Worm (Caenorhabditis elegans): Measurements from ENCODE around the gene stau-1.

DNA sequence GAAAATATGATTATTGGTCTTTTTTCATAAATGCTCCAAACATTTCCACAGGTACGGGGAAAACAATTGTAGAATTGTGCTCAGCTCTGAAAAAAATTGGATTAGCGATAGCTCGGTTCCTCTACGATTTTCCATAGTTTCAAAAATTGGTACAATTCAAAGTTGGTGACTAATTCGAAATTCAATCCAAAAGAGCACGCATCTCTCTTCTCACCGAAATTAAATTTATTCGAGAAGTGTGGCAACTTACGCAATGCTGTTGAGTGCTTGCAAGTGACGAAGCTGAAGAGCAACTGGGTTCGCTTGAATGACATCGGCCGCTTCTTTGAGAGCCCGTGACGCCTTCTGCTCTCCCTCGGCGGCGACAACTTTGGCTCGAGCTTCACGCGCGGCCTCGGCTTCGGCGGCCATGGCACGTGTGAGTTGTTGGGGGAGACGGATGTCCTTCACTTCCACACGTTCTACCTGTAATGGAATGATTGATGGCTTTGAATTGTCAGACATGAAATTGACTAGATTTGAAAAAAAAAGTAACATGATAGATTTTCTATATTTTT lies 22.8 kb upstream of the stau-1 start:
- no peak for TF ChIP-seq nhr-90 (tag; optimal IDR thresholded peaks at IDR 0.05; ENCODE audit: poor library complexity)
- no peak for TF ChIP-seq dpl-1 (GFP tag; optimal IDR thresholded peaks at IDR 0.05)
